Worm (Caenorhabditis elegans) whole organism, young adult: ENCODE measurements around the gene fbxa-136.
A peak's percentile ranks its signal among the peaks of the same experiment; 100 is the strongest.

Source experiments
- C17E4.6 ChIP-seq: fragments of 200-800 bp; sonication (Bioruptor generic); IDR thresholded peaks from 2 replicates; pipeline ENCODE4 v1.3.6; 2022; ENCODE audit warnings: missing genetic modification reagents, missing genetic modification characterization, missing compliant biosample characterization
- F23B12.7 ChIP-seq: sonication (generic microtip); optimal IDR thresholded peaks from 2 replicates; lab custom pipeline; 2017; ENCODE audit warnings: missing genetic modification characterization, mild to moderate bottlenecking, missing compliant biosample characterization, antibody characterized with exemption, moderate library complexity; ENCODE audit not compliant: insufficient read depth
- F52B5.7 ChIP-seq: sonication (generic microtip); optimal IDR thresholded peaks from 2 replicates; lab custom pipeline; 2016; ENCODE audit warnings: mild to moderate bottlenecking, missing genetic modification characterization, missing compliant biosample characterization
- T07F8.4 ChIP-seq: sonication (generic microtip); optimal IDR thresholded peaks from 2 replicates; lab custom pipeline; 2016; ENCODE audit warnings: mild to moderate bottlenecking, missing genetic modification characterization, moderate library complexity, missing compliant biosample characterization
- Y53F4B.3 ChIP-seq: fragments of 200-800 bp; sonication (Bioruptor generic); IDR thresholded peaks from 2 replicates; pipeline ENCODE4 v1.3.6; 2022; ENCODE audit warnings: missing genetic modification reagents, missing genetic modification characterization, missing compliant biosample characterization
- Y67H2A.10 ChIP-seq: fragments of 200-800 bp; sonication (Bioruptor generic); conservative IDR thresholded peaks from 2 replicates; pipeline ENCODE4 v1.3.6; 2022; ENCODE audit warnings: missing genetic modification reagents, missing genetic modification characterization, missing compliant biosample characterization
- ZK185.1 ChIP-seq: sonication (generic microtip); optimal IDR thresholded peaks from 2 replicates; lab custom pipeline; 2016; ENCODE audit warnings: mild to moderate bottlenecking, missing genetic modification characterization, missing compliant biosample characterization; ENCODE audit not compliant: poor library complexity, severe bottlenecking
- attf-3 ChIP-seq: fragments of 200-800 bp; sonication (Bioruptor generic); conservative IDR thresholded peaks from 2 replicates; pipeline ENCODE4 v1.3.6; 2022; ENCODE audit warnings: missing genetic modification reagents, missing genetic modification characterization, missing compliant biosample characterization
- attf-6 ChIP-seq: fragments of 200-800 bp; sonication (Bioruptor generic); IDR thresholded peaks from 2 replicates; pipeline ENCODE4 v1.3.6; 2022; ENCODE audit warnings: missing genetic modification reagents, missing genetic modification characterization, missing compliant biosample characterization
- ceh-27 ChIP-seq: fragments of 200-800 bp; sonication (Bioruptor generic); optimal IDR thresholded peaks from 2 replicates; lab custom pipeline; 2018; ENCODE audit warnings: mild to moderate bottlenecking, missing genetic modification characterization, moderate library complexity, missing compliant biosample characterization
- ceh-58 ChIP-seq: fragments of 200-800 bp; sonication (Bioruptor generic); IDR thresholded peaks from 2 replicates; pipeline ENCODE4 v1.3.6; 2022; ENCODE audit warnings: missing genetic modification characterization, missing compliant biosample characterization
- ceh-79 ChIP-seq: sonication (generic microtip); optimal IDR thresholded peaks from 2 replicates; lab custom pipeline; 2017; ENCODE audit warnings: mild to moderate bottlenecking, missing genetic modification characterization, missing compliant biosample characterization
- ceh-91 ChIP-seq: fragments of 200-800 bp; sonication (Bioruptor generic); IDR thresholded peaks from 2 replicates; pipeline ENCODE4 v1.3.6; 2022; ENCODE audit warnings: missing genetic modification reagents, missing genetic modification characterization, missing compliant biosample characterization
- chd-7 ChIP-seq: sonication (generic microtip); optimal IDR thresholded peaks from 2 replicates; lab custom pipeline; 2016; ENCODE audit warnings: mild to moderate bottlenecking, missing genetic modification characterization, moderate library complexity, missing compliant biosample characterization
- dox-1 ChIP-seq: fragments of 200-800 bp; sonication (Bioruptor generic); IDR thresholded peaks from 2 replicates; pipeline ENCODE4 v1.3.6; 2022; ENCODE audit warnings: missing genetic modification reagents, missing genetic modification characterization, missing compliant biosample characterization
- dpff-1 ChIP-seq: sonication (generic microtip); optimal IDR thresholded peaks from 2 replicates; lab custom pipeline; 2017; ENCODE audit warnings: mild to moderate bottlenecking, missing genetic modification characterization, missing compliant biosample characterization
- efl-1 ChIP-seq: fragments of 150-350 bp; optimal IDR thresholded peaks from 2 replicates; lab custom pipeline; 2014; ENCODE audit warnings: missing biosample characterization, missing genetic modification reagents, missing genetic modification characterization
- egl-18 ChIP-seq: fragments of 200-800 bp; sonication (Bioruptor generic); IDR thresholded peaks from 2 replicates; pipeline ENCODE4 v1.3.6; 2022; ENCODE audit warnings: missing genetic modification reagents, missing genetic modification characterization, missing compliant biosample characterization
- egrh-3 ChIP-seq: fragments of 200-800 bp; sonication (Bioruptor generic); IDR thresholded peaks from 2 replicates; pipeline ENCODE4 v1.3.6; 2022; ENCODE audit warnings: missing genetic modification reagents, missing genetic modification characterization, missing compliant biosample characterization
- fkh-3 ChIP-seq: sonication (generic microtip); optimal IDR thresholded peaks from 2 replicates; lab custom pipeline; 2016; ENCODE audit warnings: mild to moderate bottlenecking, missing genetic modification characterization, missing compliant biosample characterization
- lag-1 ChIP-seq: fragments of 200-800 bp; sonication (Bioruptor generic); IDR thresholded peaks from 2 replicates; pipeline ENCODE4 v1.3.6; 2022; ENCODE audit warnings: missing genetic modification reagents, missing genetic modification characterization, missing compliant biosample characterization
- lin-26 ChIP-seq: fragments of 200-800 bp; sonication (Bioruptor generic); IDR thresholded peaks from 2 replicates; pipeline ENCODE4 v1.3.6; 2022; ENCODE audit warnings: missing genetic modification reagents, missing genetic modification characterization, missing compliant biosample characterization
- madf-6 ChIP-seq: fragments of 200-800 bp; sonication (Bioruptor generic); IDR thresholded peaks from 2 replicates; pipeline ENCODE4 v1.3.6; 2022; ENCODE audit warnings: missing genetic modification reagents, missing genetic modification characterization, missing compliant biosample characterization
- mes-4 ChIP-seq: sonication (generic microtip); optimal IDR thresholded peaks from 2 replicates; lab custom pipeline; 2016; ENCODE audit warnings: missing genotype, missing genetic modification characterization, missing compliant biosample characterization
- mxl-1 ChIP-seq: sonication (generic microtip); optimal IDR thresholded peaks from 2 replicates; lab custom pipeline; 2016; ENCODE audit warnings: missing genetic modification characterization, missing compliant biosample characterization
- nhr-120 ChIP-seq: fragments of 200-800 bp; sonication (Bioruptor generic); IDR thresholded peaks from 2 replicates; pipeline ENCODE4 v1.3.6; 2022; ENCODE audit warnings: missing genetic modification characterization, missing compliant biosample characterization
- rec-8 ChIP-seq, 2 experiments: sonication (generic microtip); optimal IDR thresholded peaks; 2 replicates each; lab custom pipeline; 2016; ENCODE audit warnings: mild to moderate bottlenecking in 2 of 2, missing genetic modification characterization in 2 of 2, missing genetic modification reagents in 2 of 2, missing genotype in 2 of 2, missing biosample characterization in 1 of 2, missing compliant biosample characterization in 1 of 2, moderate library complexity in 1 of 2
- repo-1 ChIP-seq: sonication (generic microtip); optimal IDR thresholded peaks from 2 replicates; lab custom pipeline; 2017; ENCODE audit warnings: mild to moderate bottlenecking, missing genetic modification characterization, missing compliant biosample characterization
- sdz-38 ChIP-seq: sonication (generic microtip); optimal IDR thresholded peaks from 2 replicates; lab custom pipeline; 2016; ENCODE audit warnings: missing genotype, missing genetic modification characterization, missing compliant biosample characterization
- snpc-1.3 ChIP-seq: sonication (generic microtip); optimal IDR thresholded peaks from 2 replicates; lab custom pipeline; 2017; ENCODE audit warnings: missing genetic modification characterization, mild to moderate bottlenecking, missing compliant biosample characterization, antibody characterized with exemption, moderate library complexity, missing genotype, missing genetic modification reagents; ENCODE audit not compliant: insufficient read depth
- tlf-1 ChIP-seq: fragments of 200-800 bp; sonication (Bioruptor generic); optimal IDR thresholded peaks from 2 replicates; lab custom pipeline; 2018; ENCODE audit warnings: mild to moderate bottlenecking, missing genetic modification characterization, missing compliant biosample characterization
- unc-130 ChIP-seq: sonication (generic microtip); optimal IDR thresholded peaks from 2 replicates; lab custom pipeline; 2016; ENCODE audit warnings: missing genetic modification reagents, missing genetic modification characterization, missing compliant biosample characterization
- zfh-2 ChIP-seq: fragments of 200-800 bp; sonication (Bioruptor generic); conservative IDR thresholded peaks from 2 replicates; pipeline ENCODE4 v1.3.6; 2022; ENCODE audit warnings: missing genetic modification reagents, missing genetic modification characterization, missing compliant biosample characterization
- ztf-22 ChIP-seq: fragments of 200-800 bp; sonication (Bioruptor generic); optimal IDR thresholded peaks from 2 replicates; lab custom pipeline; 2018; ENCODE audit warnings: mild to moderate bottlenecking, missing genetic modification characterization, moderate library complexity, missing compliant biosample characterization

Gene fbxa-136

DNA sequence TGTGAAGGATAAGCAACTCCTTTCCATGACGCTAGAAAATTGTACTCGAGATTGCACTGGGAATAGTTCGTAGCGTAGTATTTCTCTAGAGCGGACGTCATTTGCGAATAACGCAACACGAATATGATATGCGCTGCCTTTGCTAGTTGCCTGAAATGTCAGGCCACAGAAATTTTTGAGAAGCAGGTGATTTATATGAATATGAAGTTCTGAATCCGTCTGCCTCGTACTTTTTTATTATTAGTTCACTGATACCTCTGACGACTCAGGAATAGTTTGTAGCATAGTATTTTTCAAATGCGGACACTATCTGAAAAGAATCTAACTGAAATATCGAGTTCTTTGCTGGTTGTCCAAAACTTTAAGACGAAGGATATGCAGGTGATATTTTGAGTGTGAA is 24.8 kb upstream of the fbxa-136 start, which contains the start of gene srh-118:
srh-118 (minus strand) TSS at position 101 of the 400 bp plus-strand sequence.
- no peak for TF ChIP-seq Y53F4B.3
- no peak for TF ChIP-seq ztf-22
- TF ChIP-seq mxl-1 (tag; lab: Kevin White, UChicago): no peak
- no peak for TF ChIP-seq rec-8 (tag; optimal IDR thresholded peaks at IDR 0.05; lab: Kevin White, UChicago)
- no peak for TF ChIP-seq F23B12.7 (tag; lab: Kevin White, UChicago)
- no peak for TF ChIP-seq fkh-3 (tag; lab: Kevin White, UChicago)
- no peak for TF ChIP-seq attf-6 (GFP tag; lab: Robert Waterston, UW)
- no peak for TF ChIP-seq sdz-38 (tag; lab: Kevin White, UChicago)
- TF ChIP-seq C17E4.6 (GFP tag; lab: Robert Waterston, UW): no peak
- no peak for TF ChIP-seq T07F8.4 (tag; lab: Kevin White, UChicago)
- no peak for TF ChIP-seq repo-1 (tag; lab: Kevin White, UChicago)
- TF ChIP-seq chd-7: no peak
- no peak for TF ChIP-seq madf-6 (GFP tag; lab: Robert Waterston, UW)
- no peak for TF ChIP-seq unc-130
- TF ChIP-seq ceh-79: no peak

DNA sequence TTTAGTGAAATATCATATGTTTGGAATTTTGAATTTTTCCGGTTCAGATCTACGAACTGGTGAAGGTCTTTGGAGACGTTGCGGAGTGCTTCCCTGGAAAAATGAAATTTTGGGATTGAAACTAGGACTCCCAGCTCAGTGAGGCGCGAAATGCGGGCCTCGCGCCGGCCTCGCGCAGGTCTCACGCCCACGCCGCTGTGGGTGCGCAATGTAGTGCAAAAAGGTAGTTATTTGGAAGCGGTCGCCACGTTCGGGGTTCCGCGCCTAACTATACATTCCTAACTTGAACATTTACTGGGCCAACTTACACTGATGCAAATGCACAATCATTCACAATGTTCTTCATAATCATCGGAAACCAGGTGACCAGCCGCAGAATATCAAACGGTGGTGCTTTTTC is 20.8 kb upstream of the fbxa-136 start:
- TF ChIP-seq nhr-120 (GFP tag; lab: Robert Waterston, UW) (0 out of 2 replicates have a peak, but pooled peaks have one; percentile 52), snpc-1.3 (tag; lab: Kevin White, UChicago) (no peak), egrh-3 (GFP tag; lab: Robert Waterston, UW) (no peak), attf-3 (GFP tag; lab: Robert Waterston, UW) (no peak), ceh-58 (GFP tag; lab: Robert Waterston, UW) (0 out of 2 replicates have a peak, but pooled peaks have one; percentile 17), lin-26 (GFP tag; lab: Robert Waterston, UW) (no peak), zfh-2 (peak; percentile 74)

DNA sequence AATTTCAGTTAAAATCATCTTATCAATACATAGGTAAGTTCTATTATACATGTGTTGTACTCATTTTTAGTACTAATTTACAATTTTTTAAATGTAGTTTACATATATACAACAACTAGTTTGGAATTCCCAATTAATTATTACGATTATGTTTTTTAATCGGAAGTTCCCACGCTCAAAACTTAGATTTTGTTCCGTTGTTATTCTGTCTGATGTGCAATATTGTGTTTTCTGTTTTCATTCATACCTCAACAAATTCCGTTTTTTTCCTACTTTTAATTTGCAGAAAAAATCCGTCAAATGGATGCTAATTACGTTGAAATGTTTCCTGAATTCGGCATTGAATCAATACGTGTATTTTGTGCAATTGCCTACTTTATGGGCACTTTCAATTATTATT is 14.5 kb upstream of the fbxa-136 start, which contains the start of gene srw-31:
srw-31 (plus strand) TSS at position 301 of the 400 bp plus-strand sequence.
- TF ChIP-seq efl-1 (GFP tag; lab: Kevin White, UChicago) (no peak), tlf-1 (GFP tag; lab: Kevin White, UChicago) (no peak), mes-4 (no peak), dpff-1 (tag; lab: Kevin White, UChicago) (no peak), sdz-38 (tag; lab: Kevin White, UChicago) (no peak), F52B5.7 (tag; lab: Kevin White, UChicago) (no peak), ceh-27 (no peak), Y67H2A.10 (GFP tag; lab: Robert Waterston, UW) (no peak), unc-130 (no peak), ZK185.1 (no peak), dox-1 (GFP tag; lab: Robert Waterston, UW) (no peak), lag-1 (GFP tag; lab: Robert Waterston, UW) (no peak), F23B12.7 (tag; lab: Kevin White, UChicago) (no peak)

DNA sequence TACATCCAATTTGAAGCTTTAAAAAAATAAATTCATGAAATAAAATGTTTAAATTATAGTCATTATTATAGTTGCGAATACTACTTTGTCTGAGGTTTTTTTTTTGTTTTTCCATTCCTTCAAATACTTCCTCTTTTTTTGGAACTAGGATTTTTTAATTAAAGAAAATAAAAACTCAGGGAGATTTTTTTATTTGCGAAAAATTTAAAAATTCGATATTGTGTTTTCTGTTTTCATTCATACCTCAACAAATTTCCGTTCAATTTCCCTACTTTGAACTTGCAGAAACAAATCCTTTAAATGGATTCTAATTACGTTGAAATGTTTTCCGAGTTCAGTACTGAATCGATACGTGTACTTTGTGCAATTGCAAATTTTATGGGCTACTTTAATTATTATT is 12.3 kb upstream of the fbxa-136 start, which contains the start of gene srw-32:
srw-32 (plus strand) TSS at position 301 of the 400 bp plus-strand sequence.
- TF ChIP-seq Y67H2A.10 (GFP tag; lab: Robert Waterston, UW): no peak
- TF ChIP-seq repo-1 (tag; lab: Kevin White, UChicago): no peak
- no peak for TF ChIP-seq C17E4.6 (GFP tag; lab: Robert Waterston, UW)
- TF ChIP-seq ceh-91 (GFP tag; lab: Robert Waterston, UW): no peak
- no peak for TF ChIP-seq attf-6 (GFP tag; lab: Robert Waterston, UW)
- no peak for TF ChIP-seq egl-18 (GFP tag; lab: Robert Waterston, UW)
